Worm (Caenorhabditis elegans) whole organism, L4 larva: Measurements from ENCODE around the gene rpl-39.

Experiments
- F44E2.7 ChIP-seq: fragments of 200-800 bp; sonication (Bioruptor generic); IDR thresholded peaks from 2 replicates; pipeline ENCODE4 v2.1.2; 2022; ENCODE audit warnings: missing genetic modification characterization, missing compliant biosample characterization
- F49E8.2 ChIP-seq: sonication (generic microtip); optimal IDR thresholded peaks from 2 replicates; lab custom pipeline; 2016; ENCODE audit warnings: missing compliant biosample characterization, mild to moderate bottlenecking, missing genetic modification characterization, borderline replicate concordance
- R02D3.7 ChIP-seq: fragments of 150-350 bp; sonication (generic microtip); optimal IDR thresholded peaks from 3 replicates; lab custom pipeline; 2014; ENCODE audit warnings: missing biosample characterization, missing genetic modification characterization
- T20F7.1 ChIP-seq: fragments of 200-800 bp; sonication (Bioruptor generic); optimal IDR thresholded peaks from 2 replicates; lab custom pipeline; 2018; ENCODE audit warnings: mild to moderate bottlenecking, missing genetic modification characterization, missing compliant biosample characterization
- T26A8.4 ChIP-seq: fragments of 200-800 bp; sonication (Bioruptor generic); IDR thresholded peaks from 2 replicates; pipeline ENCODE4 v1.3.6; 2022; ENCODE audit warnings: missing genetic modification characterization, missing compliant biosample characterization
- ZK337.2 ChIP-seq: fragments of 200-800 bp; sonication (Bioruptor generic); IDR thresholded peaks from 2 replicates; pipeline ENCODE4 v1.3.6; 2022; ENCODE audit warnings: missing genetic modification reagents, missing genetic modification characterization, missing compliant biosample characterization
- ZK546.5 ChIP-seq, 2 experiments: sonication (generic microtip); optimal IDR thresholded peaks; 2 replicates each; lab custom pipeline; 2017; ENCODE audit warnings: missing biosample characterization in 2 of 2, missing genetic modification characterization in 2 of 2
- arid-1 ChIP-seq: fragments of 200-800 bp; sonication (Bioruptor generic); conservative IDR thresholded peaks from 2 replicates; pipeline ENCODE4 v1.3.6; 2022; ENCODE audit warnings: missing genetic modification reagents, missing genetic modification characterization, missing compliant biosample characterization
- attf-4 ChIP-seq: sonication (generic microtip); optimal IDR thresholded peaks from 3 replicates; lab custom pipeline; 2017; ENCODE audit warnings: missing biosample characterization, missing genetic modification characterization
- ceh-62 ChIP-seq: sonication (generic microtip); optimal IDR thresholded peaks from 2 replicates; lab custom pipeline; 2017; ENCODE audit warnings: missing biosample characterization, missing genetic modification characterization
- ceh-82 ChIP-seq: sonication (generic microtip); optimal IDR thresholded peaks from 2 replicates; lab custom pipeline; 2017; ENCODE audit warnings: missing biosample characterization, missing genetic modification characterization
- ces-1 ChIP-seq: fragments of 150-350 bp; sonication (generic microtip); optimal IDR thresholded peaks from 4 replicates; lab custom pipeline; 2014; ENCODE audit warnings: missing biosample characterization, missing genetic modification reagents, missing genetic modification characterization
- dve-1 ChIP-seq: sonication (generic microtip); optimal IDR thresholded peaks from 2 replicates; lab custom pipeline; 2017; ENCODE audit warnings: antibody characterized with exemption, mild to moderate bottlenecking, missing genetic modification characterization, missing compliant biosample characterization; ENCODE audit not compliant: insufficient read depth
- egl-43 ChIP-seq: fragments of 200-800 bp; sonication (Bioruptor generic); IDR thresholded peaks from 2 replicates; pipeline ENCODE4 v1.3.6; 2022; ENCODE audit warnings: missing genetic modification reagents, missing genetic modification characterization, missing compliant biosample characterization
- gei-8 ChIP-seq: fragments of 200-800 bp; sonication (Bioruptor generic); optimal IDR thresholded peaks from 2 replicates; lab custom pipeline; 2018; ENCODE audit warnings: mild to moderate bottlenecking, missing genetic modification characterization, missing compliant biosample characterization
- hlh-11 ChIP-seq: fragments of 200-800 bp; sonication (Bioruptor generic); optimal IDR thresholded peaks from 2 replicates; lab custom pipeline; 2018; ENCODE audit warnings: mild to moderate bottlenecking, missing genetic modification characterization, missing compliant biosample characterization
- lin-15B ChIP-seq: fragments of 150-350 bp; sonication (generic microtip); optimal IDR thresholded peaks from 3 replicates; lab custom pipeline; 2014; ENCODE audit warnings: missing biosample characterization, missing genetic modification characterization
- lin-38 ChIP-seq: fragments of 200-800 bp; sonication (Bioruptor generic); IDR thresholded peaks from 2 replicates; pipeline ENCODE4 v1.3.6; 2022; ENCODE audit warnings: missing genetic modification reagents, missing genetic modification characterization, missing compliant biosample characterization
- lir-3 ChIP-seq: sonication (generic microtip); optimal IDR thresholded peaks from 2 replicates; lab custom pipeline; 2016; ENCODE audit warnings: mild to moderate bottlenecking, missing genetic modification characterization, missing compliant biosample characterization
- madf-9 ChIP-seq: fragments of 200-800 bp; sonication (Bioruptor generic); conservative IDR thresholded peaks from 2 replicates; pipeline ENCODE4 v1.3.6; 2022; ENCODE audit warnings: missing genetic modification reagents, missing genetic modification characterization, missing compliant biosample characterization
- mdt-29 ChIP-seq: fragments of 200-800 bp; sonication (Bioruptor generic); IDR thresholded peaks from 2 replicates; pipeline ENCODE4 v1.3.6; 2022; ENCODE audit warnings: missing genetic modification reagents, missing genetic modification characterization, missing compliant biosample characterization
- mes-2 ChIP-seq: sonication (generic microtip); optimal IDR thresholded peaks from 2 replicates; lab custom pipeline; 2016; ENCODE audit warnings: missing genotype, mild to moderate bottlenecking, missing genetic modification characterization, missing compliant biosample characterization; ENCODE audit not compliant: poor library complexity, severe bottlenecking
- mxl-3 ChIP-seq: fragments of 200-800 bp; sonication (Bioruptor generic); optimal IDR thresholded peaks from 2 replicates; lab custom pipeline; 2018; ENCODE audit warnings: mild to moderate bottlenecking, missing genetic modification characterization, missing compliant biosample characterization
- nhr-10 ChIP-seq: fragments of 150-350 bp; optimal IDR thresholded peaks from 2 replicates; lab custom pipeline; 2014; ENCODE audit warnings: missing biosample characterization, missing genetic modification characterization
- nhr-11 ChIP-seq: fragments of 150-350 bp; optimal IDR thresholded peaks from 2 replicates; lab custom pipeline; 2014; ENCODE audit warnings: missing biosample characterization, missing genetic modification characterization
- nhr-237 ChIP-seq: sonication (generic microtip); optimal IDR thresholded peaks from 2 replicates; lab custom pipeline; 2017; ENCODE audit warnings: missing biosample characterization, missing genetic modification characterization
- nhr-48 ChIP-seq: sonication (generic microtip); optimal IDR thresholded peaks from 2 replicates; lab custom pipeline; 2016; ENCODE audit warnings: mild to moderate bottlenecking, missing genetic modification characterization, missing compliant biosample characterization
- skn-1 ChIP-seq: fragments of 150-350 bp; optimal IDR thresholded peaks from 2 replicates; lab custom pipeline; 2014; ENCODE audit warnings: missing biosample characterization, missing genetic modification characterization
- snpc-1.2 ChIP-seq: fragments of 200-800 bp; sonication (Bioruptor generic); IDR thresholded peaks from 2 replicates; pipeline ENCODE4 v1.3.6; 2022; ENCODE audit warnings: missing genetic modification reagents, missing genetic modification characterization, missing compliant biosample characterization
- tra-1 ChIP-seq: fragments of 200-800 bp; sonication (Bioruptor generic); IDR thresholded peaks from 2 replicates; pipeline ENCODE4 v1.3.6; 2022; ENCODE audit warnings: missing genetic modification reagents, missing genetic modification characterization, missing compliant biosample characterization
- unc-39 ChIP-seq: sonication (generic microtip); optimal IDR thresholded peaks from 2 replicates; lab custom pipeline; 2017; ENCODE audit warnings: missing biosample characterization, missing genetic modification characterization
- unc-62 ChIP-seq, 3 experiments: fragments of 150-350 bp in 1 of 3; sonication (generic microtip); optimal IDR thresholded peaks in 2 of 3; peaks in 1 of 3; 1 replicate in 1 of 3; 2 replicates in 2 of 3; lab custom pipeline; 2014 to 2017; ENCODE audit warnings: missing biosample characterization in 3 of 3, missing genetic modification characterization in 3 of 3, missing genetic modification reagents in 3 of 3, missing genotype in 1 of 3
- zag-1 ChIP-seq: fragments of 150-350 bp; optimal IDR thresholded peaks from 2 replicates; lab custom pipeline; 2014; ENCODE audit warnings: missing biosample characterization, missing genetic modification characterization
- zfp-2 ChIP-seq: sonication (generic microtip); optimal IDR thresholded peaks from 2 replicates; lab custom pipeline; 2016; ENCODE audit warnings: mild to moderate bottlenecking, missing genetic modification characterization, missing compliant biosample characterization
- ztf-11 ChIP-seq: fragments of 150-350 bp; optimal IDR thresholded peaks from 2 replicates; lab custom pipeline; 2014; ENCODE audit warnings: missing biosample characterization, missing genetic modification characterization

Gene rpl-39

ce11 chrV:7774143-7774595 is 1.7 kb downstream of the rpl-39 start, which contains the start of gene grl-10:
Gene grl-10 (plus strand): TSS chrV:7774545.
- TF ChIP-seq mxl-3 (GFP tag; lab: Kevin White, UChicago) = peak; percentile 58
- TF ChIP-seq F44E2.7 (GFP tag; lab: Robert Waterston, UW) = no peak
- TF ChIP-seq nhr-48 (tag; lab: Kevin White, UChicago) = peak; percentile 53
- no peak for TF ChIP-seq mdt-29 (GFP tag; lab: Robert Waterston, UW)
- no peak for TF ChIP-seq nhr-10 (tag; lab: Kevin White, UChicago)
- peak; percentile 37 for TF ChIP-seq hlh-11
- TF ChIP-seq dve-1 (tag; lab: Kevin White, UChicago) = no peak

ce11 chrV:7773647-7774046 is 2.2 kb downstream of the rpl-39 start:
- TF ChIP-seq unc-62 (GFP tag; optimal IDR thresholded peaks at IDR 0.05 in 1 of 2; lab: Kevin White, UChicago) (no peak), unc-62 (tag; optimal IDR thresholded peaks at IDR 0.05; lab: Kevin White, UChicago) (no peak), egl-43 (GFP tag; lab: Robert Waterston, UW) (no peak), T26A8.4 (GFP tag; lab: Robert Waterston, UW) (no peak), F49E8.2 (tag; lab: Kevin White, UChicago) (no peak), ceh-82 (no peak), lin-38 (GFP tag; lab: Robert Waterston, UW) (no peak), nhr-48 (tag; lab: Kevin White, UChicago) (no peak), zfp-2 (tag; lab: Kevin White, UChicago) (no peak), madf-9 (no peak), mxl-3 (GFP tag; lab: Kevin White, UChicago) (no peak), mes-2 (tag; lab: Kevin White, UChicago) (no peak), hlh-11 (no peak), ceh-62 (tag; lab: Kevin White, UChicago) (no peak), ztf-11 (tag; lab: Kevin White, UChicago) (no peak), nhr-237 (tag; lab: Kevin White, UChicago) (no peak), ces-1 (no peak), lir-3 (tag; lab: Kevin White, UChicago) (no peak), gei-8 (no peak), zag-1 (tag; lab: Kevin White, UChicago) (no peak)

ce11 chrV:7770961-7771360 is 4.9 kb downstream of the rpl-39 start, which contains the start of gene frpr-3:
Gene frpr-3 (plus strand): TSS chrV:7771261.
- TF ChIP-seq arid-1 (GFP tag; lab: Robert Waterston, UW) (no peak), ZK546.5 (tag; optimal IDR thresholded peaks at IDR 0.05; lab: Kevin White, UChicago) (no peak), R02D3.7 (no peak), F44E2.7 (GFP tag; lab: Robert Waterston, UW) (no peak), tra-1 (GFP tag; lab: Robert Waterston, UW) (no peak), zfp-2 (tag; lab: Kevin White, UChicago) (no peak), nhr-11 (no peak), T20F7.1 (no peak), attf-4 (tag; lab: Kevin White, UChicago) (no peak), ZK337.2 (GFP tag; lab: Robert Waterston, UW) (no peak), snpc-1.2 (GFP tag; lab: Robert Waterston, UW) (no peak), ceh-82 (no peak), lin-15B (no peak), skn-1 (tag; lab: Kevin White, UChicago) (no peak), nhr-10 (tag; lab: Kevin White, UChicago) (no peak)

- TF ChIP-seq unc-39 = no peak
- no peak for TF ChIP-seq nhr-10 (tag; lab: Kevin White, UChicago)
- TF ChIP-seq mdt-29 (GFP tag; lab: Robert Waterston, UW) = 0 out of 2 replicates have a peak, but pooled peaks have one; percentile 20
Observed at ce11 chrV:7761906-7762305, 14.0 kb downstream of the rpl-39 start.
